Fruit fly (Drosophila melanogaster): Measurements from ENCODE around the gene SmydA-3.

The SmydA-3 gene

DNA sequence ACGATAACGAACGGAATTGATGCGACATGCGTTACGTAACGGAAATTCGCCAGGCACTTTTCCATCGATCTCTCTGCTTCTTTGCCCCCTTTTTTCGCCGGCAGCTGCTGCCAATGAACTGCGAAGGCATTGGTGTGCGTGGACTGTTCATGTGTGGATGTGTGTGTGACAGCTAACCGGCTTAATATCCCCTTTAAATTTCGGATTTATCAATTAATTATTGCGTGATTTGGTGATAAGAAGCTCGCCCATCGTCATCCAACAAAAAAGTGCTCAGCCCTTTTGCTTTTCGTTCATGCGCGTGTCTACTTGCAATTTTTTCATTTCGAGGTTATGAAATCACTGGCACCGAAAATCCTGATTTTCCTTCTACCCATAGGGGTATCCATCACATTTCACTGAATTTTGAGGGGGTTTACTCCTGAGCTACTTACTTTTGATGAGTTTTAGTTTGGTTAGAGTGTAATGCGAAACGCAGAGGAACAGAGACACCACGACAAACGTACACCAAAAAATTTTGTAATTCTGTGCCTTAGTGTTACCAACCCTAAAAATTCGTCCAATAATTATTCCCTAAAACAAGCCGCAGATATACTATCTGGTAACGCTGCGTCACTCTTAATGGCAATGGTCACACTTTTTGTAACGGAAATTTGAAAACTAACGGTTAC is 514 bp downstream of the SmydA-3 start, which contains the start of gene porin (continued):
- TF ChIP-seq CG2116 (GFP tag; optimal IDR thresholded peaks at IDR 0.05) (peak; percentile 59), ab (GFP tag; optimal IDR thresholded peaks at IDR 0.05) (no peak), CG4404 (GFP tag; IDR thresholded peaks at IDR 0.05) (no peak), CG17186 (GFP tag; optimal IDR thresholded peaks at IDR 0.05) (peak; percentile 16), CG7745 (tag; optimal IDR thresholded peaks at IDR 0.05) (peak; percentile 21), zen2 (GFP tag; IDR thresholded peaks at IDR 0.05; ENCODE audit: partially characterized antibody) (no peak), insv (GFP tag; optimal IDR thresholded peaks at IDR 0.05) (peak in 1 of 2 experiments; percentile 41), Sin3A (optimal IDR thresholded peaks at IDR 0.05) (peak; percentile 56), CG33213 (GFP tag; optimal IDR thresholded peaks at IDR 0.05) (peak; percentile 57), CG4854 (GFP tag; optimal IDR thresholded peaks at IDR 0.05) (peak; percentile 29), CG9797 (GFP tag; optimal IDR thresholded peaks at IDR 0.05) (peak; percentile 94), Optix (GFP tag; IDR thresholded peaks at IDR 0.05) (no peak), sens (GFP tag) (peak; percentile 80), sob (GFP tag; IDR thresholded peaks at IDR 0.05) (peak; percentile 23; the same call in 1 of the 2 replicates), CG1603 (tag; optimal IDR thresholded peaks at IDR 0.05) (peak; percentile 84), CTCF (GFP tag; optimal IDR thresholded peaks at IDR 0.05) (peak; percentile 9), CG6765 (GFP tag; optimal IDR thresholded peaks at IDR 0.05) (no peak), Jarid2 (GFP tag; optimal IDR thresholded peaks at IDR 0.05) (peak; percentile 60), pfk (GFP tag; optimal IDR thresholded peaks at IDR 0.05) (peak; percentile 62), croc (GFP tag; conservative IDR thresholded peaks at IDR 0.05) (no peak), ewg (GFP tag; optimal IDR thresholded peaks at IDR 0.05) (peak; percentile 74), CG17829 (tag; optimal IDR thresholded peaks at IDR 0.05) (peak; percentile 49), pzg (GFP tag; optimal IDR thresholded peaks at IDR 0.05) (peak; percentile 96), Myb (GFP tag; optimal IDR thresholded peaks at IDR 0.05) (peak; percentile 100), Elba2 (GFP tag; optimal IDR thresholded peaks at IDR 0.05) (peak; percentile 30), Dp (GFP tag; optimal IDR thresholded peaks at IDR 0.05) (peak; percentile 71), CG17328 (GFP tag; IDR thresholded peaks at IDR 0.05) (no peak), gro (GFP tag; optimal IDR thresholded peaks at IDR 0.05) (peak; percentile 37), YL-1 (GFP tag; optimal IDR thresholded peaks at IDR 0.05) (peak; percentile 97), dimm (GFP tag; IDR thresholded peaks at IDR 0.05) (no peak), CG4820 (GFP tag; optimal IDR thresholded peaks at IDR 0.05) (peak; percentile 4), CG2875 (GFP tag; optimal IDR thresholded peaks at IDR 0.05) (peak; percentile 5), MBD-R2 (GFP tag; IDR thresholded peaks at IDR 0.05) (peak; percentile 17; the same call in 1 of the 2 replicates), CG14710 (tag; optimal IDR thresholded peaks at IDR 0.05) (peak; percentile 65), Fer1 (GFP tag; optimal IDR thresholded peaks at IDR 0.05) (peak; percentile 38), Atf-2 (GFP tag; optimal IDR thresholded peaks at IDR 0.05) (no peak), gfzf (GFP tag; optimal IDR thresholded peaks at IDR 0.05) (peak; percentile 98), Dref (GFP tag; IDR thresholded peaks at IDR 0.05) (peak; percentile 33; the same call in 1 of the 2 replicates), lab (GFP tag; optimal IDR thresholded peaks at IDR 0.05) (peak; percentile 45), CoRest (tag; optimal IDR thresholded peaks at IDR 0.05) (peak; percentile 66), CG10147 (GFP tag; optimal IDR thresholded peaks at IDR 0.05) (peak; percentile 6), Stat92E (GFP tag; optimal IDR thresholded peaks at IDR 0.05) (peak in 1 of 3 experiments; percentile 69), E2f2 (GFP tag; IDR thresholded peaks at IDR 0.05) (peak; percentile 71), luna (GFP tag; optimal IDR thresholded peaks at IDR 0.05) (no peak), CG11695 (GFP tag; IDR thresholded peaks at IDR 0.05) (0 out of 3 replicates have a peak, but pooled peaks have one; percentile 9), phol (tag; optimal IDR thresholded peaks at IDR 0.05) (peak; percentile 48), Lhr (GFP tag; optimal IDR thresholded peaks at IDR 0.05) (peak; percentile 84), CG3995 (GFP tag; optimal IDR thresholded peaks at IDR 0.05) (peak; percentile 65), CG8290 (GFP tag; optimal IDR thresholded peaks at IDR 0.05) (no peak), CG8290 (tag; optimal IDR thresholded peaks at IDR 0.05) (peak in 1 of 2 experiments; percentile 37)

Data from whole organism, embryonic.